Worm (Caenorhabditis elegans) whole organism, L4 larva: ENCODE measurements around the gene W02D7.5.

Source experiments
- D1046.2 ChIP-seq: fragments of 200-800 bp; sonication (Bioruptor generic); IDR thresholded peaks from 2 replicates; pipeline ENCODE4 v1.3.6; 2022; ENCODE audit warnings: missing genetic modification characterization, missing compliant biosample characterization
- T26A8.4 ChIP-seq: fragments of 200-800 bp; sonication (Bioruptor generic); IDR thresholded peaks from 2 replicates; pipeline ENCODE4 v1.3.6; 2022; ENCODE audit warnings: missing genetic modification characterization, missing compliant biosample characterization
- ZK546.5 ChIP-seq, 2 experiments: sonication (generic microtip); optimal IDR thresholded peaks; 2 replicates each; lab custom pipeline; 2017; ENCODE audit warnings: missing biosample characterization in 2 of 2, missing genetic modification characterization in 2 of 2
- aha-1 ChIP-seq: fragments of 150-350 bp; peaks from one replicate; lab custom pipeline; 2014; ENCODE audit warnings: missing biosample characterization, missing genetic modification characterization
- ceh-28 ChIP-seq: fragments of 150-350 bp; optimal IDR thresholded peaks from 2 replicates; lab custom pipeline; 2014; ENCODE audit warnings: missing biosample characterization, missing genetic modification reagents, missing genetic modification characterization
- ceh-32 ChIP-seq: sonication (generic microtip); optimal IDR thresholded peaks from 2 replicates; lab custom pipeline; 2016; ENCODE audit warnings: mild to moderate bottlenecking, missing genetic modification characterization, missing compliant biosample characterization; ENCODE audit not compliant: poor library complexity
- ces-1 ChIP-seq: fragments of 150-350 bp; sonication (generic microtip); optimal IDR thresholded peaks from 4 replicates; lab custom pipeline; 2014; ENCODE audit warnings: missing biosample characterization, missing genetic modification reagents, missing genetic modification characterization
- cey-2 ChIP-seq: sonication (generic microtip); optimal IDR thresholded peaks from 3 replicates; lab custom pipeline; 2017; ENCODE audit warnings: missing genetic modification characterization, mild to moderate bottlenecking, missing compliant biosample characterization, antibody characterized with exemption, borderline replicate concordance; ENCODE audit not compliant: insufficient read depth
- daf-12 ChIP-seq: fragments of 150-350 bp; optimal IDR thresholded peaks from 2 replicates; lab custom pipeline; 2014; ENCODE audit warnings: missing biosample characterization, missing genetic modification reagents, missing genetic modification characterization
- daf-19 ChIP-seq: fragments of 200-800 bp; sonication (Bioruptor generic); conservative IDR thresholded peaks from 2 replicates; pipeline ENCODE4 v1.3.6; 2022; ENCODE audit warnings: missing genetic modification characterization, missing compliant biosample characterization
- dmd-6 ChIP-seq: fragments of 200-800 bp; sonication (Bioruptor generic); IDR thresholded peaks from 2 replicates; pipeline ENCODE4 v1.3.6; 2022; ENCODE audit warnings: missing genetic modification reagents, missing genetic modification characterization, missing compliant biosample characterization
- dmd-9 ChIP-seq: fragments of 200-800 bp; sonication (Bioruptor generic); IDR thresholded peaks from 2 replicates; pipeline ENCODE4 v1.3.6; 2022; ENCODE audit warnings: missing genetic modification reagents, missing genetic modification characterization, missing compliant biosample characterization
- fkh-10 ChIP-seq: fragments of 150-350 bp; optimal IDR thresholded peaks from 2 replicates; lab custom pipeline; 2014; ENCODE audit warnings: missing biosample characterization, missing genetic modification reagents, missing genetic modification characterization
- gei-8 ChIP-seq: fragments of 200-800 bp; sonication (Bioruptor generic); optimal IDR thresholded peaks from 2 replicates; lab custom pipeline; 2018; ENCODE audit warnings: mild to moderate bottlenecking, missing genetic modification characterization, missing compliant biosample characterization
- hif-1 ChIP-seq, 2 experiments: sonication (generic microtip); optimal IDR thresholded peaks; 2 replicates each; lab custom pipeline; 2016 to 2017; ENCODE audit warnings: missing compliant biosample characterization in 2 of 2, missing genetic modification characterization in 2 of 2, missing genetic modification reagents in 2 of 2, missing genotype in 2 of 2, mild to moderate bottlenecking in 1 of 2
- hlh-11 ChIP-seq: fragments of 200-800 bp; sonication (Bioruptor generic); optimal IDR thresholded peaks from 2 replicates; lab custom pipeline; 2018; ENCODE audit warnings: mild to moderate bottlenecking, missing genetic modification characterization, missing compliant biosample characterization
- hmg-1.1 ChIP-seq: fragments of 200-800 bp; sonication (Bioruptor generic); IDR thresholded peaks from 2 replicates; pipeline ENCODE4 v1.3.6; 2022; ENCODE audit warnings: missing genetic modification reagents, missing genetic modification characterization, missing compliant biosample characterization
- jun-1 ChIP-seq: fragments of 150-350 bp; optimal IDR thresholded peaks from 2 replicates; lab custom pipeline; 2014; ENCODE audit warnings: missing biosample characterization, missing genetic modification reagents, missing genetic modification characterization
- lin-1 ChIP-seq: fragments of 200-800 bp; sonication (Bioruptor generic); IDR thresholded peaks from 2 replicates; pipeline ENCODE4 v1.3.6; 2022; ENCODE audit warnings: missing genetic modification reagents, missing genetic modification characterization, missing compliant biosample characterization
- lin-15B ChIP-seq: fragments of 150-350 bp; sonication (generic microtip); optimal IDR thresholded peaks from 3 replicates; lab custom pipeline; 2014; ENCODE audit warnings: missing biosample characterization, missing genetic modification characterization
- lin-29 ChIP-seq: fragments of 200-800 bp; sonication (Bioruptor generic); IDR thresholded peaks from 2 replicates; pipeline ENCODE4 v1.3.6; 2022; ENCODE audit warnings: missing genetic modification reagents, missing genetic modification characterization, missing compliant biosample characterization
- madf-9 ChIP-seq: fragments of 200-800 bp; sonication (Bioruptor generic); conservative IDR thresholded peaks from 2 replicates; pipeline ENCODE4 v1.3.6; 2022; ENCODE audit warnings: missing genetic modification reagents, missing genetic modification characterization, missing compliant biosample characterization
- mdt-29 ChIP-seq: fragments of 200-800 bp; sonication (Bioruptor generic); IDR thresholded peaks from 2 replicates; pipeline ENCODE4 v1.3.6; 2022; ENCODE audit warnings: missing genetic modification reagents, missing genetic modification characterization, missing compliant biosample characterization
- mxl-3 ChIP-seq: fragments of 200-800 bp; sonication (Bioruptor generic); optimal IDR thresholded peaks from 2 replicates; lab custom pipeline; 2018; ENCODE audit warnings: mild to moderate bottlenecking, missing genetic modification characterization, missing compliant biosample characterization
- nhr-102 ChIP-seq: sonication (generic microtip); optimal IDR thresholded peaks from 2 replicates; lab custom pipeline; 2016; ENCODE audit warnings: mild to moderate bottlenecking, missing genetic modification characterization, moderate library complexity, missing compliant biosample characterization
- nhr-28 ChIP-seq: fragments of 150-350 bp; optimal IDR thresholded peaks from 2 replicates; lab custom pipeline; 2014; ENCODE audit warnings: missing biosample characterization, missing genetic modification characterization
- nhr-48 ChIP-seq: sonication (generic microtip); optimal IDR thresholded peaks from 2 replicates; lab custom pipeline; 2016; ENCODE audit warnings: mild to moderate bottlenecking, missing genetic modification characterization, missing compliant biosample characterization
- nhr-76 ChIP-seq: fragments of 150-350 bp; optimal IDR thresholded peaks from 2 replicates; lab custom pipeline; 2014; ENCODE audit warnings: missing biosample characterization, missing genetic modification characterization
- pha-4 ChIP-seq, 2 experiments: fragments of 150-350 bp in 1 of 2; fragments of 200-800 bp in 1 of 2; sonication (Bioruptor generic) in 1 of 2; IDR thresholded peaks in 1 of 2; optimal IDR thresholded peaks in 1 of 2; 2 replicates each; pipeline versions ENCODE4 v1.3.6 to Lab custom; 2014 to 2022; ENCODE audit warnings: missing genetic modification characterization in 2 of 2, missing genetic modification reagents in 2 of 2, missing biosample characterization in 1 of 2, missing compliant biosample characterization in 1 of 2
- saeg-2 ChIP-seq: fragments of 200-800 bp; sonication (Bioruptor generic); IDR thresholded peaks from 2 replicates; pipeline ENCODE4 v1.3.6; 2022; ENCODE audit warnings: missing genetic modification reagents, missing genetic modification characterization, missing compliant biosample characterization
- skn-1 ChIP-seq: fragments of 150-350 bp; optimal IDR thresholded peaks from 2 replicates; lab custom pipeline; 2014; ENCODE audit warnings: missing biosample characterization, missing genetic modification characterization
- spr-3 ChIP-seq: fragments of 200-800 bp; sonication (Bioruptor generic); optimal IDR thresholded peaks from 2 replicates; lab custom pipeline; 2018; ENCODE audit warnings: mild to moderate bottlenecking, missing genetic modification characterization, missing compliant biosample characterization
- unc-62 ChIP-seq, 3 experiments: fragments of 150-350 bp in 1 of 3; sonication (generic microtip); optimal IDR thresholded peaks in 2 of 3; peaks in 1 of 3; 1 replicate in 1 of 3; 2 replicates in 2 of 3; lab custom pipeline; 2014 to 2017; ENCODE audit warnings: missing biosample characterization in 3 of 3, missing genetic modification characterization in 3 of 3, missing genetic modification reagents in 3 of 3, missing genotype in 1 of 3
- zip-11 ChIP-seq: fragments of 200-800 bp; sonication (Bioruptor generic); IDR thresholded peaks from 2 replicates; pipeline ENCODE4 v1.3.6; 2022; ENCODE audit warnings: missing genetic modification characterization, missing compliant biosample characterization
- ztf-7 ChIP-seq: fragments of 150-350 bp; optimal IDR thresholded peaks from 2 replicates; lab custom pipeline; 2014; ENCODE audit warnings: missing biosample characterization, missing genetic modification characterization

Gene W02D7.5

DNA sequence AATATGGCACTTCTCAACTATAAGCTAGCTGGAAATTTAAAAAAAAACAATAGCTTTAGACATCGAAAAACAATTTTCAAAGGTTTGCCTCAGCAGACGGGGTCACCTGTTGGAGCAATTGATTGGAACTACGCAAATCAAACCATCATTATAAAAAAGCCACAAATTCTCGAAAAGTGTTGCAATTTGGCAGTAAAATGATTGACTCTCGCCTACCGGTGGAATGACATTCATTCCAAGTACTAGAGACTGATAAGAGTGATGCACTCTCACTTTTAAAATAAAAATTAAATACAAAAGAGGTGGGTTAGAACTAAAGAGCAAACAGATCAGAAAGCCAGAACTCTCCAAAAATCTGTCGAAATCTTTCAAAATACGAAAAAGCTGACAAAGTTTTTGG is 13.6 kb downstream of the W02D7.5 start:
- no peak for TF ChIP-seq spr-3
- no peak for TF ChIP-seq dmd-9 (GFP tag; lab: Robert Waterston, UW)
- no peak for TF ChIP-seq ZK546.5 (tag; optimal IDR thresholded peaks at IDR 0.05; lab: Kevin White, UChicago)
- TF ChIP-seq fkh-10 (GFP tag; lab: Kevin White, UChicago) = no peak
- no peak for TF ChIP-seq nhr-48
- TF ChIP-seq nhr-28 (tag; lab: Kevin White, UChicago) = peak; percentile 26
- no peak for TF ChIP-seq jun-1 (tag; lab: Kevin White, UChicago)
- no peak for TF ChIP-seq lin-15B (tag; lab: Kevin White, UChicago)
- TF ChIP-seq nhr-102 (tag; lab: Kevin White, UChicago) = no peak
- TF ChIP-seq skn-1 (tag; lab: Kevin White, UChicago) = no peak
- no peak for TF ChIP-seq mxl-3 (GFP tag; lab: Kevin White, UChicago)
- peak; percentile 58; the same call in 1 of the 2 replicates for TF ChIP-seq dmd-6
- no peak for TF ChIP-seq ztf-7 (tag; lab: Kevin White, UChicago)
- no peak for TF ChIP-seq hmg-1.1 (GFP tag; lab: Robert Waterston, UW)

DNA sequence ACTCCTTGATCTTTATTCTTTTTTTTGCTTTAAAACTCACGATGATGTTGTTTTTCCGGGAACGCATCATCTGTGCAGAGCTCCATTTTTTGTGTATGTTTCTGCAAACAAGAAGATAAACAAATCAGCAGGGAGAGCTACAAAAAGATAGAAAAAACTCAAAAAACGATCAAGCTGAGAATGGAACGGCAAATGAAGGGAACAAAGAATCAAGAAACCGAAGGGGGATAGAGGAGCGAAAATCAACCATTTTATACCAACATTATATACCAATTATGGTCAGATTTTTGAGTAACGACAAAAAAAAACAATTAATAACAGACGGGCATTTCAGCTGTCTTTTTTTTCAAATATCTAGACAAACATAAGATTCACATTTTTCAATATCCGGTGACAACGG is 14.2 kb downstream of the W02D7.5 start, which contains the start of gene slc-17.5:
Gene slc-17.5 (minus strand): TSS at position 101 of the 400 bp plus-strand sequence.
- TF ChIP-seq hmg-1.1 (GFP tag; lab: Robert Waterston, UW) = no peak
- TF ChIP-seq unc-62 (GFP tag; optimal IDR thresholded peaks at IDR 0.05 in 1 of 2; lab: Kevin White, UChicago) = peak in 1 of 2 experiments; percentile 78
- TF ChIP-seq unc-62 (tag; optimal IDR thresholded peaks at IDR 0.05; lab: Kevin White, UChicago) = no peak
- TF ChIP-seq daf-12 (tag; lab: Kevin White, UChicago) = no peak
- TF ChIP-seq mdt-29 = no peak
- TF ChIP-seq, all 104 proteins: peak for 1

DNA sequence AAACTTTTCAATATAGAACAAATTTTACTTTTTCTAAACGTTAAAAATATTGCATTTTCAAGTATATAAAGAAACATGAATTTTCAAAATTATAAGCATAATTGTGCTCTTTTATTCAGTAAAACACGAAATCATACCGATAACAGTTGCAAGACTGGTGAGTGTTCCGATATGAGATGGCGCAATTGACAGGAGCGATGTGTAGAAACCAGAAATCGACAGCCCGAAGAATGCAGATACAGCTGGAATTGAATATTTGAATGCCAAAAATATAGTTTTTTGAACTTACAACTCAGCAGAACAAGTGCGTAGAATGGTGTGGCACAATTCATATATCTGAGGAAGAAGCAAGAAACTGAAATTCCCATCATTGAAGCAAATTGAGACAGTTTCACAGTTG is 16.1 kb downstream of the W02D7.5 start:
- TF ChIP-seq daf-19 (GFP tag; lab: Robert Waterston, UW) (no peak), T26A8.4 (no peak), lin-1 (GFP tag; lab: Robert Waterston, UW) (no peak), hif-1 (tag; optimal IDR thresholded peaks at IDR 0.05; lab: Kevin White, UChicago) (no peak), hlh-11 (tag; lab: Kevin White, UChicago) (no peak), fkh-10 (GFP tag; lab: Kevin White, UChicago) (no peak), cey-2 (tag; lab: Kevin White, UChicago) (no peak), nhr-76 (tag; lab: Kevin White, UChicago) (no peak), saeg-2 (GFP tag; lab: Robert Waterston, UW) (no peak), zip-11 (GFP tag; lab: Robert Waterston, UW) (no peak), spr-3 (no peak), dmd-6 (peak; percentile 16; the same call in 1 of the 2 replicates), D1046.2 (GFP tag; lab: Robert Waterston, UW) (no peak), pha-4 (GFP tag; IDR thresholded peaks at IDR 0.05; lab: Robert Waterston, UW) (no peak), pha-4 (tag; optimal IDR thresholded peaks at IDR 0.05; lab: Kevin White, UChicago) (no peak), aha-1 (tag; lab: Kevin White, UChicago) (peak; percentile 62)

DNA sequence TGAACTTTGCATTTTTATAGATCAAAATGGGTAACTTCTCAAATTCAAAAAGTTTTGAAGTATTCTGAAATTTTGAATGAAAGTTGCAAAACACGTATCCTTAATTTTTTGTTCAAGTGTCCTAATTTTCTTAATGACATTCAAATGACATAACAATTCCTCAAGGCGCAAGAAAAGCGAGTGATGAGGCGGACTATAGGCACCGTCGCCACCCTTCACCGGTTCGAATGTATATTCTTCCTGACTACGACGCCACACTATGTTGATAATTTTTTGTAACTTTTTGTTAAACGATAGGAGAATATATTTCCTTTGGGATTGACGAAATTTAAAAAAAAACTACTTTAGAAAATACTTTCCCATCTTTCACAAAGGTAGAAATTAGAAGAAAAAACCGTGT is 17.4 kb downstream of the W02D7.5 start:
- peak; percentile 81 for TF ChIP-seq aha-1 (tag; lab: Kevin White, UChicago)
- TF ChIP-seq mxl-3 (GFP tag; lab: Kevin White, UChicago) = no peak

DNA sequence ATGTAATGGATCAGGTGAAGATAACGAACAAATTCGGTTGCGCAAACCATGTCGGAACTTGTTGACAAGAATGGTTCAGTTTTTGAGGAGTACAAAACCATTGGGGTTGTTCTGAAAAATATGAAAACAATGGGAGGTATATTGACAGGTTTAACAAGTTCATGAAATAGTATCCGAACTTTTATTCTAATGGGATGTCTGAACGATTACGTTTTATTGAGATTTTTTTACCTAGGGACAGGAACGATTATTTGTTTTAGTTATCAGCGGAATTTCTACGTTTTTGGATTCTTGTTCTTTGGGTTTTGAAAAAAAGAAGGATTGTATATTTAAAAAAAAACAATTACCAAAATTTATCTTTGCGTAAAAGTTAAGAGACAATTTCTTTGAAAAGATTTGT is 18.3 kb downstream of the W02D7.5 start, which contains the start of gene str-135:
Gene str-135 (minus strand): TSS at position 101 of the 400 bp plus-strand sequence.
- no peak for TF ChIP-seq lin-29
- no peak for TF ChIP-seq gei-8 (GFP tag; lab: Kevin White, UChicago)
- TF ChIP-seq ztf-7 (tag; lab: Kevin White, UChicago) = no peak
- no peak for TF ChIP-seq ceh-32 (tag; lab: Kevin White, UChicago)
- no peak for TF ChIP-seq daf-19 (GFP tag; lab: Robert Waterston, UW)
- no peak for TF ChIP-seq pha-4 (GFP tag; IDR thresholded peaks at IDR 0.05; lab: Robert Waterston, UW)
- TF ChIP-seq pha-4 (tag; optimal IDR thresholded peaks at IDR 0.05; lab: Kevin White, UChicago) = no peak
- no peak for TF ChIP-seq ces-1
- no peak for TF ChIP-seq madf-9 (GFP tag; lab: Robert Waterston, UW)
- no peak for TF ChIP-seq ceh-28 (tag; lab: Kevin White, UChicago)
